ENCODE assay signal across 4 fruit fly cellular contexts in the genomic region with DNA sequence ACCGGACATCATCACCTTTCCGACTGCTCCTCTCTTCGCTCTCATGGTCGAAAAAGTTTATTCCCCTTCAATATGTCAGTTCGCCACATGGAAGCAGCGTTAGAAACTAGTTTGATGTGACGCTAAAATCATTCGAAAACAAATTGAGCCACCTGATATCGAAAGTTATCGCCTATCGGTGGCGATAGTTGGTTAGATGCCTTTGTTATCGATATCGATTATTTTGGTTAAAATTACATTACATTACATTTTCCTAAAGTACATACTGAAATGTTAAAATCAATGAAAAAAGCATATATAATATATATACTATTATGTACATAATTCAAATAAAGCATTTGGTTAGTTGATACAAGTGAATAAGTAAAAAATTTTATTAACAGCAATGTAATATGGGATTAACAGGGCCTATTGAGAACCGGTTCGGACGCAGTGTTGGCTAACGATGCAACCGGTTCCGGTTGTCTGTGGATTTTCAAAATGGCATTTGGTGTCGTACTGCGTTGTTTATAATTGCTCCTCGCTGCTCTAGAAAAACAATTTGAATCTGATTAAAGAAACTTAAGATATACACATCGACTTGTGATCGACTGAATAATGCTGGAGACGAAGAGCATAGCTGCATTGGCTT.
TF ChIP-seq lines count a peak whose summit lies in the region.

A gene (minus strand): TSS at position 149 of the 631 bp plus-strand sequence.
A gene (plus strand): TSS at position 463 of the 631 bp plus-strand sequence.

- TF ChIP-seq CTCF in whole organism, embryonic (GFP tag; optimal IDR thresholded peaks at IDR 0.05; lab: Kevin White, UChicago) = no peak

TF ChIP-seq in whole organism, adult, 20 proteins besides CTCF, POLR2A, EP300 and RAD21:
- TF ChIP-seq CG1620 (GFP tag; optimal IDR thresholded peaks at IDR 0.05; lab: Kevin White, UChicago) (no peak), kay (GFP tag; lab: Kevin White, UChicago; ENCODE audit: borderline replicate concordance) (peak; percentile 64)
TF ChIP-seq in whole organism, adult: peak in this region for 1.

TF ChIP-seq in whole organism, embryonic, 481 proteins besides CTCF, POLR2A, EP300 and RAD21 (continues in another document):
- TF ChIP-seq CG13287 (GFP tag; IDR thresholded peaks at IDR 0.05; lab: Robert Waterston, UW; ENCODE audit: partially characterized antibody) (peak; percentile 88), fu2 (GFP tag; optimal IDR thresholded peaks at IDR 0.05; lab: Kevin White, UChicago) (no peak), CG34224 (GFP tag; IDR thresholded peaks at IDR 0.05; lab: Robert Waterston, UW; ENCODE audit: partially characterized antibody) (peak; percentile 95), CG7372 (GFP tag; IDR thresholded peaks at IDR 0.05; lab: Robert Waterston, UW) (no peak), CG10267 (tag; optimal IDR thresholded peaks at IDR 0.05; lab: Kevin White, UChicago) (peak; percentile 90), trem (tag; optimal IDR thresholded peaks at IDR 0.05; lab: Kevin White, UChicago) (peak; percentile 17), Doc3 (GFP tag; IDR thresholded peaks at IDR 0.05; lab: Robert Waterston, UW; ENCODE audit: partially characterized antibody) (peak; percentile 71; the same call in 2 of the 3 replicates), CG7786 (GFP tag; optimal IDR thresholded peaks at IDR 0.05; lab: Kevin White, UChicago) (no peak), Gsc (GFP tag; IDR thresholded peaks at IDR 0.05; lab: Robert Waterston, UW) (no peak), CG15514 (GFP tag; optimal IDR thresholded peaks at IDR 0.05; lab: Kevin White, UChicago) (peak; percentile 94), D19A (tag; optimal IDR thresholded peaks at IDR 0.05; lab: Kevin White, UChicago) (no peak), bbx (GFP tag; IDR thresholded peaks at IDR 0.05; lab: Robert Waterston, UW; ENCODE audit: partially characterized antibody) (peak; percentile 94), hbn (GFP tag; IDR thresholded peaks at IDR 0.05; lab: Robert Waterston, UW; ENCODE audit: partially characterized antibody) (peak; percentile 66), Dref (GFP tag; IDR thresholded peaks at IDR 0.05; lab: Robert Waterston, UW) (peak; percentile 71), CG18262 (tag; optimal IDR thresholded peaks at IDR 0.05; lab: Kevin White, UChicago) (no peak), zen2 (GFP tag; IDR thresholded peaks at IDR 0.05; lab: Robert Waterston, UW; ENCODE audit: partially characterized antibody) (peak; percentile 89), bowl (GFP tag; IDR thresholded peaks at IDR 0.05; lab: Robert Waterston, UW) (no peak), CG5180 (GFP tag; optimal IDR thresholded peaks at IDR 0.05; lab: Kevin White, UChicago) (no peak), CG16813 (GFP tag; IDR thresholded peaks at IDR 0.05; lab: Robert Waterston, UW; ENCODE audit: partially characterized antibody) (peak; percentile 82), tap (tag; optimal IDR thresholded peaks at IDR 0.05; lab: Kevin White, UChicago) (no peak), phol (tag; optimal IDR thresholded peaks at IDR 0.05; lab: Kevin White, UChicago) (peak; percentile 79), CG8281 (tag; optimal IDR thresholded peaks at IDR 0.05; lab: Kevin White, UChicago) (no peak), gcm (GFP tag; optimal IDR thresholded peaks at IDR 0.05; lab: Kevin White, UChicago) (no peak), Poxn (GFP tag; IDR thresholded peaks at IDR 0.05; lab: Robert Waterston, UW) (no peak), Lpt (GFP tag; optimal IDR thresholded peaks at IDR 0.05; lab: Kevin White, UChicago) (no peak)

TF ChIP-seq in whole organism, prepupa, 60 proteins besides CTCF, POLR2A, EP300 and RAD21:
- no peak for TF ChIP-seq acj6 (GFP tag; optimal IDR thresholded peaks at IDR 0.05; lab: Kevin White, UChicago)
- TF ChIP-seq OdsH (GFP tag; optimal IDR thresholded peaks at IDR 0.05; lab: Kevin White, UChicago) = no peak
- no peak for TF ChIP-seq Hr39 (GFP tag; optimal IDR thresholded peaks at IDR 0.05; lab: Kevin White, UChicago)
- no peak for TF ChIP-seq CG3919 (GFP tag; optimal IDR thresholded peaks at IDR 0.05; lab: Kevin White, UChicago)
- TF ChIP-seq salr (GFP tag; optimal IDR thresholded peaks at IDR 0.05; lab: Kevin White, UChicago) = no peak
- no peak for TF ChIP-seq Sox14 (GFP tag; optimal IDR thresholded peaks at IDR 0.05; lab: Kevin White, UChicago)
- TF ChIP-seq Smox (GFP tag; optimal IDR thresholded peaks at IDR 0.05; lab: Kevin White, UChicago) = no peak
- TF ChIP-seq esn (GFP tag; optimal IDR thresholded peaks at IDR 0.05; lab: Kevin White, UChicago) = peak; percentile 15
- no peak for TF ChIP-seq fd59A (GFP tag; optimal IDR thresholded peaks at IDR 0.05; lab: Kevin White, UChicago)
- TF ChIP-seq CG3032 (tag; optimal IDR thresholded peaks at IDR 0.05; lab: Kevin White, UChicago) = no peak
- peak; percentile 46 for TF ChIP-seq CG6808 (GFP tag; optimal IDR thresholded peaks at IDR 0.05; lab: Kevin White, UChicago)
- no peak for TF ChIP-seq CG10631 (GFP tag; optimal IDR thresholded peaks at IDR 0.05; lab: Kevin White, UChicago)
- no peak for TF ChIP-seq svp (GFP tag; lab: Kevin White, UChicago)

TF ChIP-seq in whole organism, wandering third instar larva, 38 proteins besides CTCF, POLR2A, EP300 and RAD21:
- TF ChIP-seq Hr78 (GFP tag; optimal IDR thresholded peaks at IDR 0.05; lab: Kevin White, UChicago) (no peak), sage (GFP tag; optimal IDR thresholded peaks at IDR 0.05; lab: Kevin White, UChicago) (peak; percentile 1), Jra (GFP tag; optimal IDR thresholded peaks at IDR 0.05; lab: Kevin White, UChicago) (no peak), brk (GFP tag; optimal IDR thresholded peaks at IDR 0.05; lab: Kevin White, UChicago) (no peak), dmrt93B (GFP tag; optimal IDR thresholded peaks at IDR 0.05; lab: Kevin White, UChicago) (no peak), Mio (GFP tag; optimal IDR thresholded peaks at IDR 0.05; lab: Kevin White, UChicago) (no peak), Hr83 (GFP tag; optimal IDR thresholded peaks at IDR 0.05; lab: Kevin White, UChicago; ENCODE audit: poor library complexity, severe bottlenecking) (no peak)
